Fruit fly (Drosophila melanogaster) Kc167 (cell line): Measurements from ENCODE around the gene CG46026.

Source experiments
- Myc ChIP-seq: fragments of >200 bp; optimal IDR thresholded peaks from 2 replicates; lab custom pipeline; 2017; ENCODE audit warnings: missing external identifiers
- Sin3A ChIP-seq: fragments of >200 bp; optimal IDR thresholded peaks from 2 replicates; lab custom pipeline; 2018; ENCODE audit warnings: missing external identifiers
- h ChIP-seq: fragments of >200 bp; optimal IDR thresholded peaks from 3 replicates; lab custom pipeline; 2018; ENCODE audit warnings: missing external identifiers
- insv ChIP-seq: fragments of >200 bp; optimal IDR thresholded peaks from 3 replicates; lab custom pipeline; 2018; ENCODE audit warnings: missing external identifiers
- psq ChIP-seq: fragments of >200 bp; optimal IDR thresholded peaks from 2 replicates; lab custom pipeline; 2017; ENCODE audit warnings: missing external identifiers
- ttk ChIP-seq: sonication (Bioruptor generic); optimal IDR thresholded peaks from 2 replicates; lab custom pipeline; 2017; ENCODE audit warnings: missing external identifiers

DNA sequence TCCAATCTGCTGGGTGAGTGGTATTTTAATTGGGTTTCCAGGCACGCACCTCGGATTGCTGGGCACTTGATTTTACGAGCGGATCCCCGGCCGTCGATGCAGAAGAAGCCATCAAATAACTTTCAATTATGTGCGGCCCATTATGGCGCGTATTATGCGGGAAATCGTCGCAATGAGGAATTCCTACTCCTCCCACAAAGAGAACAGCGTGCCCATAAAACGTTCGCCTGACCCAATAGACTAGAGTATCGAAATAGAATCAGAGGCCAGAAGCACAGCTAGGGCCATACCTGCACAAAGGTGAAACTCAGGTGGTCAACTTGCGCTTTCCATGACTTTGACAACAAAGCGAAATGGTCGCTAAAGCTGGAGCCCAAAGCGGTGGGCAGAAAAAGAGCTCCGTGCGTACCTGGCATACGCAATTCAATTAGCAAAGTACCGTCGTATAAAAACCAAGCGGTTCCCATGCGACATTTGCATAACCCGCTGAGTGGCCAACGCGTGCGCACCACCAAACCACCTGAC lies 23.2 kb downstream of the CG46026 start, which contains the start of gene Osi18:
- no peak for TF ChIP-seq h (lab: Kevin White, UChicago)
- no peak for TF ChIP-seq Sin3A (lab: Kevin White, UChicago)
- no peak for TF ChIP-seq insv (lab: Kevin White, UChicago)
- TF ChIP-seq ttk (lab: Kevin White, UChicago), result no peak
- TF ChIP-seq Myc, result no peak
- TF ChIP-seq psq (lab: Kevin White, UChicago), result no peak
